Fruit fly (Drosophila melanogaster): ENCODE results near the gene CG3961.

- TF ChIP-seq pan (optimal IDR thresholded peaks at IDR 0.05) (no peak), psq (optimal IDR thresholded peaks at IDR 0.05) (no peak), usp (GFP tag; optimal IDR thresholded peaks at IDR 0.05) (no peak), CG8478 (optimal IDR thresholded peaks at IDR 0.05) (no peak), Dll (optimal IDR thresholded peaks at IDR 0.05) (no peak), EcR (GFP tag; optimal IDR thresholded peaks at IDR 0.05) (no peak)
These were observed 38.1 kb downstream of the CG3961 start for dm6 chr3L:18852223-18852622.
